Worm (Caenorhabditis elegans) whole organism, young adult: ENCODE results near the gene mrg-1.
A peak's percentile ranks its signal among the peaks of the same experiment; 100 is the strongest.

Source experiments
- C06A6.2 ChIP-seq: fragments of 200-800 bp; sonication (Bioruptor generic); conservative IDR thresholded peaks from 2 replicates; pipeline ENCODE4 v1.3.6; 2022; ENCODE audit warnings: missing genetic modification characterization, missing compliant biosample characterization
- D2030.7 ChIP-seq: fragments of 200-800 bp; sonication (Bioruptor generic); IDR thresholded peaks from 2 replicates; pipeline ENCODE4 v1.3.6; 2022; ENCODE audit warnings: missing genetic modification reagents, missing genetic modification characterization, missing compliant biosample characterization
- F10E7.11 ChIP-seq: sonication (generic microtip); optimal IDR thresholded peaks from 2 replicates; lab custom pipeline; 2017; ENCODE audit warnings: mild to moderate bottlenecking, missing genetic modification characterization, moderate library complexity, missing compliant biosample characterization
- F33H1.4 ChIP-seq: fragments of 200-800 bp; sonication (Bioruptor generic); IDR thresholded peaks from 2 replicates; pipeline ENCODE4 v1.3.6; 2022; ENCODE audit warnings: missing genetic modification reagents, missing genetic modification characterization, missing compliant biosample characterization
- F49E8.2 ChIP-seq: sonication (generic microtip); optimal IDR thresholded peaks from 3 replicates; lab custom pipeline; 2017; ENCODE audit warnings: missing genetic modification characterization, mild to moderate bottlenecking, missing compliant biosample characterization, antibody characterized with exemption, moderate library complexity; ENCODE audit not compliant: insufficient read depth
- F52B5.7 ChIP-seq: sonication (generic microtip); optimal IDR thresholded peaks from 2 replicates; lab custom pipeline; 2016; ENCODE audit warnings: mild to moderate bottlenecking, missing genetic modification characterization, missing compliant biosample characterization
- F55B11.4 ChIP-seq: sonication (generic microtip); optimal IDR thresholded peaks from 2 replicates; lab custom pipeline; 2016; ENCODE audit warnings: missing compliant biosample characterization, missing genetic modification characterization, borderline replicate concordance; ENCODE audit not compliant: insufficient read depth
- K11D2.4 ChIP-seq: fragments of 200-800 bp; sonication (Bioruptor generic); IDR thresholded peaks from 2 replicates; pipeline ENCODE4 v1.3.6; 2022; ENCODE audit warnings: missing genetic modification reagents, missing genetic modification characterization, missing compliant biosample characterization
- K12H6.12 ChIP-seq: fragments of 200-800 bp; sonication (Bioruptor generic); optimal IDR thresholded peaks from 2 replicates; lab custom pipeline; 2018; ENCODE audit warnings: mild to moderate bottlenecking, missing genetic modification characterization, missing compliant biosample characterization
- Y67H2A.10 ChIP-seq: fragments of 200-800 bp; sonication (Bioruptor generic); conservative IDR thresholded peaks from 2 replicates; pipeline ENCODE4 v1.3.6; 2022; ENCODE audit warnings: missing genetic modification reagents, missing genetic modification characterization, missing compliant biosample characterization
- Y95B8A.8 ChIP-seq: fragments of 200-800 bp; sonication (Bioruptor generic); IDR thresholded peaks from 2 replicates; pipeline ENCODE4 v1.3.6; 2022; ENCODE audit warnings: missing genetic modification reagents, missing genetic modification characterization, missing compliant biosample characterization
- ama-1 ChIP-seq, 3 experiments: fragments of 150-350 bp in 1 of 3; sonication (generic microtip) in 2 of 3; optimal IDR thresholded peaks; 2 replicates each; lab custom pipeline; 2014 to 2018; ENCODE audit warnings: missing biosample characterization in 2 of 3, missing genetic modification characterization in 2 of 3, missing genetic modification reagents in 2 of 3
- aptf-2 ChIP-seq: fragments of 200-800 bp; sonication (Bioruptor generic); conservative IDR thresholded peaks from 2 replicates; pipeline ENCODE4 v1.3.6; 2022; ENCODE audit warnings: missing genetic modification reagents, missing genetic modification characterization, missing compliant biosample characterization
- attf-6 ChIP-seq: fragments of 200-800 bp; sonication (Bioruptor generic); IDR thresholded peaks from 2 replicates; pipeline ENCODE4 v1.3.6; 2022; ENCODE audit warnings: missing genetic modification reagents, missing genetic modification characterization, missing compliant biosample characterization
- bed-1 ChIP-seq: fragments of 200-800 bp; sonication (Bioruptor generic); IDR thresholded peaks from 2 replicates; pipeline ENCODE4 v1.3.6; 2022; ENCODE audit warnings: missing genetic modification reagents, missing genetic modification characterization, missing compliant biosample characterization
- ceh-91 ChIP-seq: fragments of 200-800 bp; sonication (Bioruptor generic); IDR thresholded peaks from 2 replicates; pipeline ENCODE4 v1.3.6; 2022; ENCODE audit warnings: missing genetic modification reagents, missing genetic modification characterization, missing compliant biosample characterization
- chd-7 ChIP-seq: sonication (generic microtip); optimal IDR thresholded peaks from 2 replicates; lab custom pipeline; 2016; ENCODE audit warnings: mild to moderate bottlenecking, missing genetic modification characterization, moderate library complexity, missing compliant biosample characterization
- dpff-1 ChIP-seq: sonication (generic microtip); optimal IDR thresholded peaks from 2 replicates; lab custom pipeline; 2017; ENCODE audit warnings: mild to moderate bottlenecking, missing genetic modification characterization, missing compliant biosample characterization
- dpl-1 ChIP-seq: fragments of 150-350 bp; optimal IDR thresholded peaks from 2 replicates; lab custom pipeline; 2014; ENCODE audit warnings: missing biosample characterization, missing genetic modification reagents, missing genetic modification characterization
- efl-1 ChIP-seq: fragments of 150-350 bp; optimal IDR thresholded peaks from 2 replicates; lab custom pipeline; 2014; ENCODE audit warnings: missing biosample characterization, missing genetic modification reagents, missing genetic modification characterization
- ets-4 ChIP-seq: fragments of 200-800 bp; sonication (Bioruptor generic); optimal IDR thresholded peaks from 2 replicates; lab custom pipeline; 2018; ENCODE audit warnings: mild to moderate bottlenecking, missing genetic modification characterization, missing compliant biosample characterization
- him-1 ChIP-seq: sonication (generic microtip); optimal IDR thresholded peaks from 2 replicates; lab custom pipeline; 2016; ENCODE audit warnings: missing genotype, missing genetic modification reagents, missing genetic modification characterization, missing compliant biosample characterization
- hlh-12 ChIP-seq: sonication (generic microtip); optimal IDR thresholded peaks from 2 replicates; lab custom pipeline; 2016; ENCODE audit warnings: missing genetic modification characterization, missing compliant biosample characterization
- hmg-1.2 ChIP-seq: fragments of 200-800 bp; sonication (Bioruptor generic); IDR thresholded peaks from 2 replicates; pipeline ENCODE4 v1.3.6; 2022; ENCODE audit warnings: missing genetic modification reagents, missing genetic modification characterization, missing compliant biosample characterization
- hsf-1 ChIP-seq: fragments of 200-800 bp; sonication (Bioruptor generic); IDR thresholded peaks from 2 replicates; pipeline ENCODE4 v1.3.6; 2022; ENCODE audit warnings: missing genetic modification reagents, missing genetic modification characterization, missing compliant biosample characterization
- let-526 ChIP-seq: fragments of 200-800 bp; sonication (Bioruptor generic); IDR thresholded peaks from 2 replicates; pipeline ENCODE4 v1.3.6; 2022; ENCODE audit warnings: missing genetic modification reagents, missing genetic modification characterization, missing compliant biosample characterization
- let-607 ChIP-seq, 2 experiments: fragments of 200-800 bp in 1 of 2; sonication (Bioruptor generic) in 1 of 2; sonication (generic microtip) in 1 of 2; optimal IDR thresholded peaks; 2 replicates each; lab custom pipeline; 2016 to 2018; ENCODE audit warnings: mild to moderate bottlenecking in 2 of 2, missing compliant biosample characterization in 2 of 2, missing genetic modification characterization in 2 of 2, moderate library complexity in 2 of 2, missing genotype in 1 of 2
- lsl-1 ChIP-seq: fragments of 200-800 bp; sonication (Bioruptor generic); optimal IDR thresholded peaks from 2 replicates; lab custom pipeline; 2018; ENCODE audit warnings: mild to moderate bottlenecking, missing genetic modification characterization, moderate library complexity, missing compliant biosample characterization
- madf-6 ChIP-seq: fragments of 200-800 bp; sonication (Bioruptor generic); IDR thresholded peaks from 2 replicates; pipeline ENCODE4 v1.3.6; 2022; ENCODE audit warnings: missing genetic modification reagents, missing genetic modification characterization, missing compliant biosample characterization
- madf-8 ChIP-seq: fragments of 200-800 bp; sonication (Bioruptor generic); conservative IDR thresholded peaks from 2 replicates; pipeline ENCODE4 v1.3.6; 2022; ENCODE audit warnings: missing genetic modification reagents, missing genetic modification characterization, missing compliant biosample characterization
- nfya-1 ChIP-seq: sonication (generic microtip); optimal IDR thresholded peaks from 2 replicates; lab custom pipeline; 2017; ENCODE audit warnings: antibody characterized with exemption, missing compliant biosample characterization, missing genetic modification characterization, borderline replicate concordance; ENCODE audit not compliant: insufficient read depth
- nhr-179 ChIP-seq: sonication (generic microtip); optimal IDR thresholded peaks from 2 replicates; lab custom pipeline; 2016; ENCODE audit warnings: mild to moderate bottlenecking, missing genetic modification characterization, missing compliant biosample characterization
- pha-4 ChIP-seq: fragments of 150-350 bp; sonication (generic microtip); optimal IDR thresholded peaks from 2 replicates; lab custom pipeline; 2014; ENCODE audit warnings: missing biosample characterization, missing genetic modification reagents, missing genetic modification characterization
- rpc-1 ChIP-seq, 2 experiments: fragments of 150-350 bp in 1 of 2; sonication (generic microtip) in 1 of 2; optimal IDR thresholded peaks; 2 replicates each; lab custom pipeline; 2014 to 2018; ENCODE audit warnings: missing biosample characterization in 1 of 2, missing genetic modification characterization in 1 of 2, missing genetic modification reagents in 1 of 2, missing genotype in 1 of 2
- snpc-1.1 ChIP-seq: sonication (generic microtip); optimal IDR thresholded peaks from 2 replicates; lab custom pipeline; 2017; ENCODE audit warnings: missing genetic modification characterization, mild to moderate bottlenecking, missing compliant biosample characterization, antibody characterized with exemption, moderate library complexity, missing genotype, missing genetic modification reagents; ENCODE audit not compliant: insufficient read depth
- tbp1 ChIP-seq: fragments of 200-800 bp; sonication (Bioruptor generic); optimal IDR thresholded peaks from 2 replicates; lab custom pipeline; 2018; ENCODE audit warnings: mild to moderate bottlenecking, missing genetic modification characterization, missing compliant biosample characterization
- xnd-1 ChIP-seq: sonication (generic microtip); optimal IDR thresholded peaks from 2 replicates; lab custom pipeline; 2016; ENCODE audit warnings: missing genotype, missing genetic modification reagents, missing genetic modification characterization, missing compliant biosample characterization
- zfh-2 ChIP-seq: fragments of 200-800 bp; sonication (Bioruptor generic); conservative IDR thresholded peaks from 2 replicates; pipeline ENCODE4 v1.3.6; 2022; ENCODE audit warnings: missing genetic modification reagents, missing genetic modification characterization, missing compliant biosample characterization
- zim-3 ChIP-seq: sonication (generic microtip); optimal IDR thresholded peaks from 2 replicates; lab custom pipeline; 2017; ENCODE audit warnings: mild to moderate bottlenecking, missing genetic modification characterization, moderate library complexity, missing compliant biosample characterization
- ztf-25 ChIP-seq: fragments of 200-800 bp; sonication (Bioruptor generic); IDR thresholded peaks from 2 replicates; pipeline ENCODE4 v1.3.6; 2022; ENCODE audit warnings: missing genetic modification reagents, missing genetic modification characterization, missing compliant biosample characterization
- ztf-6 ChIP-seq: fragments of 200-800 bp; sonication (Bioruptor generic); IDR thresholded peaks from 2 replicates; pipeline ENCODE4 v1.3.6; 2022; ENCODE audit warnings: missing genetic modification reagents, missing genetic modification characterization, missing compliant biosample characterization

mrg-1 gene

ce11 chrIII:12891580-12891979 is 17.1 kb upstream of the mrg-1 start, which contains the start of the genes Y37D8A.29 and unc-71:
Y37D8A.29 (minus strand) TSS chrIII:12891680.
unc-71 (minus strand) TSS chrIII:12891738.
- TF ChIP-seq pha-4 (tag; lab: Kevin White, UChicago) = no peak
- no peak for TF ChIP-seq ama-1 (optimal IDR thresholded peaks at IDR 0.05; lab: Kevin White, UChicago)
- TF ChIP-seq ama-1 (GFP tag; optimal IDR thresholded peaks at IDR 0.05; lab: Kevin White, UChicago) = no peak
- no peak for TF ChIP-seq nfya-1 (tag; lab: Kevin White, UChicago)
- no peak for TF ChIP-seq K11D2.4
- TF ChIP-seq zim-3 = no peak
- TF ChIP-seq tbp1 = no peak

- TF ChIP-seq K12H6.12 (tag; lab: Kevin White, UChicago) (no peak), zfh-2 (GFP tag; lab: Robert Waterston, UW) (peak; percentile 66), rpc-1 (optimal IDR thresholded peaks at IDR 0.05; lab: Kevin White, UChicago) (no peak), rpc-1 (tag; optimal IDR thresholded peaks at IDR 0.05; lab: Kevin White, UChicago) (no peak), bed-1 (GFP tag; lab: Robert Waterston, UW) (0 out of 2 replicates have a peak, but pooled peaks have one; percentile 67), dpl-1 (GFP tag; lab: Kevin White, UChicago) (no peak), F55B11.4 (tag; lab: Kevin White, UChicago) (no peak), F10E7.11 (no peak), let-607 (tag; optimal IDR thresholded peaks at IDR 0.05; lab: Kevin White, UChicago) (no peak), chd-7 (no peak)
Observed at ce11 chrIII:12885153-12885552, 10.7 kb upstream of the mrg-1 start.

- TF ChIP-seq ceh-91 (GFP tag; lab: Robert Waterston, UW) (peak; percentile 61), F10E7.11 (no peak), dpl-1 (GFP tag; lab: Kevin White, UChicago) (peak; percentile 11), D2030.7 (GFP tag; lab: Robert Waterston, UW) (peak; percentile 53; the same call in 1 of the 2 replicates), lsl-1 (peak; percentile 7), F33H1.4 (GFP tag; lab: Robert Waterston, UW) (peak; percentile 63), xnd-1 (peak; percentile 64), hsf-1 (0 out of 2 replicates have a peak, but pooled peaks have one; percentile 42), efl-1 (GFP tag; lab: Kevin White, UChicago) (peak; percentile 77), hlh-12 (no peak), madf-6 (GFP tag; lab: Robert Waterston, UW) (peak; percentile 78), hmg-1.2 (GFP tag; lab: Robert Waterston, UW) (0 out of 2 replicates have a peak, but pooled peaks have one; percentile 13), madf-8 (GFP tag; lab: Robert Waterston, UW) (peak; percentile 69), ama-1 (optimal IDR thresholded peaks at IDR 0.05; lab: Kevin White, UChicago) (no peak), ama-1 (GFP tag; optimal IDR thresholded peaks at IDR 0.05; lab: Kevin White, UChicago) (peak in 1 of 2 experiments; percentile 8), let-526 (GFP tag; lab: Robert Waterston, UW) (no peak), him-1 (tag; lab: Kevin White, UChicago) (peak; percentile 37), aptf-2 (GFP tag; lab: Robert Waterston, UW) (0 out of 2 replicates have a peak, but pooled peaks have one; percentile 17), nhr-179 (no peak)
- TF ChIP-seq, all 124 proteins: peak for 14
Observed at ce11 chrIII:12880704-12881103, 6.2 kb upstream of the mrg-1 start.

ce11 chrIII:12877527-12878234 is 3.2 kb upstream of the mrg-1 start, which contains the start of the genes cec-7 and enu-3.5:
cec-7 (minus strand) TSS chrIII:12877577.
enu-3.5 (plus strand) TSS chrIII:12878196.
- TF ChIP-seq ztf-25 (0 out of 2 replicates have a peak, but pooled peaks have one; percentile 15), Y67H2A.10 (GFP tag; lab: Robert Waterston, UW) (no peak), Y95B8A.8 (GFP tag; lab: Robert Waterston, UW) (no peak; the same call in 1 of the 2 replicates), C06A6.2 (GFP tag; lab: Robert Waterston, UW) (no peak), ceh-91 (GFP tag; lab: Robert Waterston, UW) (no peak), attf-6 (no peak), snpc-1.1 (tag; lab: Kevin White, UChicago) (no peak), F49E8.2 (tag; lab: Kevin White, UChicago) (no peak), ztf-6 (GFP tag; lab: Robert Waterston, UW) (no peak), K12H6.12 (tag; lab: Kevin White, UChicago) (no peak), dpff-1 (tag; lab: Kevin White, UChicago) (no peak), F52B5.7 (tag; lab: Kevin White, UChicago) (no peak), ets-4 (GFP tag; lab: Kevin White, UChicago) (no peak)
